Worm (Caenorhabditis elegans): ENCODE measurements around the gene crn-7.

Gene crn-7

ce11 chrIII:8279567-8279966 lies 11.2 kb downstream of the crn-7 start:
- no peak for TF ChIP-seq ztf-11 (tag; optimal IDR thresholded peaks at IDR 0.05)
- TF ChIP-seq tra-1 (GFP tag; IDR thresholded peaks at IDR 0.05): no peak
- no peak for TF ChIP-seq nhr-41 (GFP tag; IDR thresholded peaks at IDR 0.05)
- no peak for TF ChIP-seq zip-11 (GFP tag; IDR thresholded peaks at IDR 0.05)
- TF ChIP-seq ceh-28 (tag; optimal IDR thresholded peaks at IDR 0.05): no peak
- no peak for TF ChIP-seq Y48G9A.11 (GFP tag; IDR thresholded peaks at IDR 0.05)
- no peak for TF ChIP-seq F10B5.3 (tag; optimal IDR thresholded peaks at IDR 0.05)
- TF ChIP-seq ama-1 (optimal IDR thresholded peaks at IDR 0.05): no peak
- no peak for TF ChIP-seq T26A8.4 (GFP tag; IDR thresholded peaks at IDR 0.05)
- TF ChIP-seq D1046.2 (GFP tag; IDR thresholded peaks at IDR 0.05): no peak
- TF ChIP-seq T20F7.1 (GFP tag; optimal IDR thresholded peaks at IDR 0.05): no peak
- no peak for TF ChIP-seq mdt-29 (GFP tag; IDR thresholded peaks at IDR 0.05)
- TF ChIP-seq nhr-42 (GFP tag; IDR thresholded peaks at IDR 0.05): no peak
- TF ChIP-seq tag-97 (GFP tag; IDR thresholded peaks at IDR 0.05): no peak
- no peak for TF ChIP-seq php-3 (GFP tag; IDR thresholded peaks at IDR 0.05)
- TF ChIP-seq cey-2 (tag; optimal IDR thresholded peaks at IDR 0.05; ENCODE audit: borderline replicate concordance, insufficient read depth): no peak
- TF ChIP-seq lin-1 (GFP tag; IDR thresholded peaks at IDR 0.05): no peak
- no peak for TF ChIP-seq R02D3.7 (tag; optimal IDR thresholded peaks at IDR 0.05)
- TF ChIP-seq unc-39 (tag; optimal IDR thresholded peaks at IDR 0.05): no peak

ce11 chrIII:8280352-8280751 lies 12.0 kb downstream of the crn-7 start:
- TF ChIP-seq aha-1 (tag) (peak; percentile 99), spr-3 (GFP tag; optimal IDR thresholded peaks at IDR 0.05) (no peak), unc-62 (GFP tag; optimal IDR thresholded peaks at IDR 0.05 in 1 of 2) (peak in 1 of 2 experiments; percentile 94), unc-62 (tag; optimal IDR thresholded peaks at IDR 0.05) (no peak)

- TF ChIP-seq mdl-1 (tag; optimal IDR thresholded peaks at IDR 0.05): no peak
- peak in 1 of 2 experiments; percentile 92 for TF ChIP-seq unc-62 (GFP tag; optimal IDR thresholded peaks at IDR 0.05 in 1 of 2)
- no peak for TF ChIP-seq unc-62 (tag; optimal IDR thresholded peaks at IDR 0.05)
Observed at ce11 chrIII:8281310-8281709, 13.0 kb downstream of the crn-7 start.

ce11 chrIII:8283525-8283924 lies 15.2 kb downstream of the crn-7 start:
- TF ChIP-seq gei-8 (GFP tag; optimal IDR thresholded peaks at IDR 0.05): no peak
- no peak for TF ChIP-seq F44E2.7 (GFP tag; IDR thresholded peaks at IDR 0.05)
- TF ChIP-seq Y75B8A.6 (GFP tag; IDR thresholded peaks at IDR 0.05): no peak
- no peak for TF ChIP-seq zag-1 (tag; optimal IDR thresholded peaks at IDR 0.05)
- no peak for TF ChIP-seq mxl-3 (GFP tag; optimal IDR thresholded peaks at IDR 0.05)
- TF ChIP-seq mep-1 (tag; optimal IDR thresholded peaks at IDR 0.05): no peak

- TF ChIP-seq ceh-28 (tag; optimal IDR thresholded peaks at IDR 0.05) (no peak), fkh-10 (GFP tag; optimal IDR thresholded peaks at IDR 0.05) (peak; percentile 54)
Observed at ce11 chrIII:8286003-8286402, 17.7 kb downstream of the crn-7 start.

ce11 chrIII:8286824-8287223 lies 18.5 kb downstream of the crn-7 start:
- no peak for TF ChIP-seq nhr-10 (tag; optimal IDR thresholded peaks at IDR 0.05)
- no peak for TF ChIP-seq nhr-76 (tag; optimal IDR thresholded peaks at IDR 0.05)
- no peak for TF ChIP-seq daf-16 (GFP tag; optimal IDR thresholded peaks at IDR 0.05)
- no peak for TF ChIP-seq daf-16 (tag; optimal IDR thresholded peaks at IDR 0.05)
- TF ChIP-seq jun-1 (tag; optimal IDR thresholded peaks at IDR 0.05): no peak
- TF ChIP-seq ceh-28 (tag; optimal IDR thresholded peaks at IDR 0.05): no peak
- TF ChIP-seq madf-5 (GFP tag; IDR thresholded peaks at IDR 0.05): no peak
- TF ChIP-seq daf-12 (tag; optimal IDR thresholded peaks at IDR 0.05): no peak
- TF ChIP-seq mdt-29 (GFP tag; IDR thresholded peaks at IDR 0.05): no peak
- no peak for TF ChIP-seq hmg-1.1 (GFP tag; IDR thresholded peaks at IDR 0.05)
- no peak for TF ChIP-seq dmd-6 (GFP tag; IDR thresholded peaks at IDR 0.05)
- TF ChIP-seq nhr-28 (tag; optimal IDR thresholded peaks at IDR 0.05): no peak
- no peak for TF ChIP-seq php-3 (GFP tag; IDR thresholded peaks at IDR 0.05)
- TF ChIP-seq zip-11 (GFP tag; IDR thresholded peaks at IDR 0.05): no peak
- no peak for TF ChIP-seq unc-62 (GFP tag; optimal IDR thresholded peaks at IDR 0.05 in 1 of 2)
- no peak for TF ChIP-seq unc-62 (tag; optimal IDR thresholded peaks at IDR 0.05)

All from whole organism, L4 larva.